Worm (Caenorhabditis elegans) whole organism, early embryonic: Measurements from ENCODE around the gene T25B9.1.

Experiments used
- B0310.2 ChIP-seq: sonication (generic microtip); optimal IDR thresholded peaks from 2 replicates; lab custom pipeline; 2016; ENCODE audit warnings: mild to moderate bottlenecking, missing genetic modification characterization, missing compliant biosample characterization
- F13C5.2 ChIP-seq: sonication (generic microtip); optimal IDR thresholded peaks from 2 replicates; lab custom pipeline; 2017; ENCODE audit warnings: mild to moderate bottlenecking, missing genetic modification characterization, inconsistent platforms, missing compliant biosample characterization
- ama-1 ChIP-seq: fragments of 150-350 bp; optimal IDR thresholded peaks from 2 replicates; lab custom pipeline; 2014
- ceh-13 ChIP-seq: fragments of 200-800 bp; sonication (Bioruptor generic); optimal IDR thresholded peaks from 2 replicates; lab custom pipeline; 2018; ENCODE audit warnings: mild to moderate bottlenecking, missing genetic modification characterization, missing compliant biosample characterization
- ceh-36 ChIP-seq: sonication (generic microtip); optimal IDR thresholded peaks from 2 replicates; lab custom pipeline; 2016; ENCODE audit warnings: missing genetic modification characterization, inconsistent platforms, missing compliant biosample characterization
- ets-7 ChIP-seq: sonication (generic microtip); optimal IDR thresholded peaks from 2 replicates; lab custom pipeline; 2016; ENCODE audit warnings: missing genotype, missing genetic modification characterization, missing compliant biosample characterization
- hmbx-1 ChIP-seq: sonication (generic microtip); optimal IDR thresholded peaks from 2 replicates; lab custom pipeline; 2016; ENCODE audit warnings: mild to moderate bottlenecking, missing genetic modification characterization, missing compliant biosample characterization
- hnd-1 ChIP-seq: sonication (generic microtip); optimal IDR thresholded peaks from 2 replicates; lab custom pipeline; 2016; ENCODE audit warnings: missing genetic modification characterization, missing compliant biosample characterization
- pes-1 ChIP-seq: fragments of 200-800 bp; sonication (Bioruptor generic); IDR thresholded peaks from 2 replicates; pipeline ENCODE4 v1.3.6; 2022; ENCODE audit warnings: missing genetic modification reagents, missing genetic modification characterization, missing compliant biosample characterization
- tbx-37 ChIP-seq: fragments of 200-800 bp; sonication (Bioruptor generic); conservative IDR thresholded peaks from 2 replicates; pipeline ENCODE4 v1.3.6; 2022; ENCODE audit warnings: missing genetic modification reagents, missing genetic modification characterization, missing compliant biosample characterization
- tra-4 ChIP-seq: sonication (generic microtip); optimal IDR thresholded peaks from 2 replicates; lab custom pipeline; 2017; ENCODE audit warnings: missing genetic modification characterization, missing compliant biosample characterization

DNA sequence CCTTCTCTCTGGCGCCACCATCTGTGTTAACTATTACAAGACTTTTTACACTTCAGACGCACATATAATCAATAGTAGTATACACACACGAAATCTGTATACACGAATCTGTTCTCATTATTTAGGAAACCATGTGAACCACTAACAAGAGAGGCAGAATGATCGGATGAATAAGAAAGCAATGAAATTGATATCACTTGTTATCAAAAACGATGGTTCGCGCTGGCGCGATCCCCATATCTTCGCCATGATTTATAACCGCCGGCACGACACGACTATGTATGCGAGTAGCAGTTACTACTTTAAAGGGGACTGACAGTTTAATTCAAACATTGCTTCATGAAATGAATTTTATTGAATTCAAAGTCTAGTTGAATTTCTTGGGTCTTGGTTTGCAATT is 31.4 kb upstream of the T25B9.1 start:
- TF ChIP-seq ama-1 (lab: Kevin White, UChicago) (no peak), B0310.2 (no peak), F13C5.2 (no peak), hmbx-1 (no peak), pes-1 (GFP tag; lab: Robert Waterston, UW) (no peak), ets-7 (tag; lab: Kevin White, UChicago) (no peak), hnd-1 (tag; lab: Kevin White, UChicago) (no peak), tbx-37 (GFP tag; lab: Robert Waterston, UW) (no peak), ceh-13 (GFP tag; lab: Kevin White, UChicago) (no peak), tra-4 (no peak), ceh-36 (tag; lab: Kevin White, UChicago) (no peak)
